Fruit fly (Drosophila melanogaster) whole organism, embryonic: ENCODE results near the gene Torsin.

Experiments used
- Atf-2 ChIP-seq: fragments of 200-800 bp; sonication (Bioruptor generic); optimal IDR thresholded peaks from 2 replicates; lab custom pipeline; 2016; ENCODE audit warnings: missing biosample characterization, missing genetic modification characterization
- B-H1 ChIP-seq: fragments of 200-800 bp; sonication (Bioruptor generic); IDR thresholded peaks from 3 replicates; pipeline ENCODE4 v1.3.6; 2022; ENCODE audit warnings: missing biosample characterization, missing genetic modification characterization
- Blimp-1 ChIP-seq: fragments of 200-800 bp; sonication (Bioruptor generic); optimal IDR thresholded peaks from 3 replicates; lab custom pipeline; 2018; ENCODE audit warnings: missing biosample characterization, missing genetic modification characterization, mild to moderate bottlenecking, moderate library complexity, missing genetic modification reagents
- CG10431 ChIP-seq: fragments of 200-800 bp; sonication (Bioruptor generic); optimal IDR thresholded peaks from 3 replicates; lab custom pipeline; 2018; ENCODE audit warnings: missing biosample characterization, mild to moderate bottlenecking, missing genetic modification characterization
- CG10565 ChIP-seq: fragments of 200-800 bp; sonication (Bioruptor generic); optimal IDR thresholded peaks from 3 replicates; lab custom pipeline; 2016; ENCODE audit warnings: missing biosample characterization, mild to moderate bottlenecking, missing genetic modification characterization
- CG10654 ChIP-seq: fragments of 200-800 bp; sonication (Bioruptor generic); optimal IDR thresholded peaks from 2 replicates; lab custom pipeline; 2016; ENCODE audit warnings: missing biosample characterization, missing genetic modification characterization
- CG10979 ChIP-seq: fragments of 200-800 bp; sonication (Bioruptor generic); optimal IDR thresholded peaks from 2 replicates; lab custom pipeline; 2018; ENCODE audit warnings: missing biosample characterization, mild to moderate bottlenecking, missing genetic modification characterization, moderate library complexity
- CG11456 ChIP-seq: fragments of 200-800 bp; sonication (Bioruptor generic); IDR thresholded peaks from 3 replicates; pipeline ENCODE4 v1.3.6; 2022; ENCODE audit warnings: missing biosample characterization, missing genetic modification characterization
- CG14050 ChIP-seq: fragments of 200-800 bp; sonication (Bioruptor generic); IDR thresholded peaks from 3 replicates; pipeline ENCODE4 v1.3.6; 2022; ENCODE audit warnings: missing biosample characterization, missing genetic modification characterization
- CG15696 ChIP-seq: fragments of 200-800 bp; sonication (Bioruptor generic); optimal IDR thresholded peaks from 2 replicates; lab custom pipeline; 2019; ENCODE audit warnings: missing biosample characterization, mild to moderate bottlenecking, missing genetic modification characterization, moderate library complexity
- CG16779 ChIP-seq: fragments of 200-800 bp; sonication (Bioruptor generic); IDR thresholded peaks from 2 replicates; pipeline ENCODE4 v1.3.6; 2022; ENCODE audit warnings: missing biosample characterization, missing genetic modification characterization
- CG17359 ChIP-seq: fragments of 200-800 bp; sonication (Bioruptor generic); optimal IDR thresholded peaks from 3 replicates; lab custom pipeline; 2018; ENCODE audit warnings: missing biosample characterization, mild to moderate bottlenecking, missing genetic modification characterization, moderate library complexity
- CG18262 ChIP-seq: fragments of 200-800 bp; optimal IDR thresholded peaks from 3 replicates; lab custom pipeline; 2019; ENCODE audit warnings: missing biosample characterization, mild to moderate bottlenecking, missing genetic modification characterization, moderate library complexity
- CG18764 ChIP-seq: fragments of 200-800 bp; sonication (Bioruptor generic); optimal IDR thresholded peaks from 3 replicates; lab custom pipeline; 2016; ENCODE audit warnings: missing biosample characterization, missing genetic modification characterization
- CG2129 ChIP-seq: fragments of 200-800 bp; sonication (Bioruptor generic); IDR thresholded peaks from 2 replicates; pipeline ENCODE4 v1.3.6; 2022; ENCODE audit warnings: missing biosample characterization, missing genetic modification characterization; ENCODE audit not compliant: partially characterized antibody
- CG2712 ChIP-seq: fragments of 200-800 bp; optimal IDR thresholded peaks from 3 replicates; lab custom pipeline; 2019; ENCODE audit warnings: missing biosample characterization, mild to moderate bottlenecking, missing genetic modification characterization, moderate library complexity
- CG2889 ChIP-seq: fragments of 200-800 bp; sonication (Bioruptor generic); IDR thresholded peaks from 3 replicates; pipeline ENCODE4 v1.3.6; 2022; ENCODE audit warnings: missing biosample characterization, missing genetic modification characterization
- CG32772 ChIP-seq: fragments of 200-800 bp; sonication (Bioruptor generic); IDR thresholded peaks from 2 replicates; pipeline ENCODE4 v1.3.6; 2022; ENCODE audit warnings: missing biosample characterization, missing genetic modification characterization
- CG3847 ChIP-seq: fragments of 200-800 bp; sonication (Bioruptor generic); IDR thresholded peaks from 2 replicates; pipeline ENCODE4 v1.3.6; 2022; ENCODE audit warnings: missing biosample characterization, missing genetic modification characterization
- CG4854 ChIP-seq: fragments of 200-800 bp; sonication (Bioruptor generic); optimal IDR thresholded peaks from 2 replicates; lab custom pipeline; 2016; ENCODE audit warnings: missing biosample characterization, missing genetic modification characterization, inconsistent platforms
- CG6254 ChIP-seq: fragments of 200-800 bp; sonication (Bioruptor generic); optimal IDR thresholded peaks from 3 replicates; lab custom pipeline; 2017; ENCODE audit warnings: mild to moderate bottlenecking, missing biosample characterization, missing genetic modification reagents, missing genetic modification characterization
- CG6683 ChIP-seq: fragments of 200-800 bp; sonication (Bioruptor generic); optimal IDR thresholded peaks from 2 replicates; lab custom pipeline; 2017; ENCODE audit warnings: missing biosample characterization, mild to moderate bottlenecking, missing genetic modification characterization, missing genetic modification reagents
- CG8765 ChIP-seq: fragments of 200-800 bp; sonication (Bioruptor generic); IDR thresholded peaks from 2 replicates; pipeline ENCODE4 v1.3.6; 2022; ENCODE audit warnings: missing biosample characterization, missing genetic modification characterization
- CTCF ChIP-seq: fragments of 200-800 bp; sonication (Bioruptor generic); optimal IDR thresholded peaks from 2 replicates; lab custom pipeline; 2017; ENCODE audit warnings: missing biosample characterization, mild to moderate bottlenecking, missing genetic modification characterization, moderate library complexity
- D ChIP-seq, 2 experiments: fragments of 200-800 bp in 1 of 2; fragments of >200 bp in 1 of 2; sonication (Bioruptor generic) in 1 of 2; optimal IDR thresholded peaks; 2 replicates in 1 of 2; 3 replicates in 1 of 2; lab custom pipeline; 2017; ENCODE audit warnings: mild to moderate bottlenecking in 1 of 2, missing biosample characterization in 1 of 2, missing genetic modification characterization in 1 of 2, missing genetic modification reagents in 1 of 2
- D19A ChIP-seq: fragments of 200-800 bp; optimal IDR thresholded peaks from 3 replicates; lab custom pipeline; 2019; ENCODE audit warnings: missing biosample characterization, mild to moderate bottlenecking, missing genetic modification characterization, moderate library complexity
- Drgx ChIP-seq: fragments of 200-800 bp; sonication (Bioruptor generic); IDR thresholded peaks from 2 replicates; pipeline ENCODE4 v1.3.6; 2022; ENCODE audit warnings: missing biosample characterization, missing genetic modification characterization
- E2f2 ChIP-seq: fragments of 200-800 bp; sonication (Bioruptor generic); IDR thresholded peaks from 2 replicates; pipeline ENCODE4 v1.3.6; 2022; ENCODE audit warnings: missing biosample characterization, missing genetic modification characterization
- Fer2 ChIP-seq: fragments of 200-800 bp; sonication (Bioruptor generic); optimal IDR thresholded peaks from 2 replicates; lab custom pipeline; 2018; ENCODE audit warnings: missing biosample characterization, mild to moderate bottlenecking, missing genetic modification characterization, moderate library complexity
- Fer3 ChIP-seq: fragments of 200-800 bp; sonication (Bioruptor generic); optimal IDR thresholded peaks from 2 replicates; lab custom pipeline; 2018; ENCODE audit warnings: missing biosample characterization, mild to moderate bottlenecking, missing genetic modification characterization, moderate library complexity
- Jarid2 ChIP-seq: fragments of 200-800 bp; sonication (Bioruptor generic); optimal IDR thresholded peaks from 3 replicates; lab custom pipeline; 2017; ENCODE audit warnings: mild to moderate bottlenecking, missing biosample characterization, missing genetic modification reagents, missing genetic modification characterization
- Spps ChIP-seq: fragments of 200-800 bp; sonication (Bioruptor generic); optimal IDR thresholded peaks from 2 replicates; lab custom pipeline; 2018; ENCODE audit warnings: missing biosample characterization, mild to moderate bottlenecking, missing genetic modification characterization
- chn ChIP-seq: fragments of 200-800 bp; sonication (Bioruptor generic); optimal IDR thresholded peaks from 2 replicates; lab custom pipeline; 2016; ENCODE audit warnings: missing biosample characterization, missing genetic modification characterization
- da ChIP-seq: fragments of 200-800 bp; sonication (Bioruptor generic); optimal IDR thresholded peaks from 2 replicates; lab custom pipeline; 2016; ENCODE audit warnings: missing biosample characterization, missing genetic modification characterization
- dan ChIP-seq: fragments of 200-800 bp; sonication (Bioruptor generic); IDR thresholded peaks from 2 replicates; pipeline ENCODE4 v1.3.6; 2022; ENCODE audit warnings: missing biosample characterization, missing genetic modification characterization
- dmrt99B ChIP-seq: fragments of 200-800 bp; sonication (Bioruptor generic); optimal IDR thresholded peaks from 2 replicates; lab custom pipeline; 2018; ENCODE audit warnings: missing biosample characterization, mild to moderate bottlenecking, missing genetic modification characterization, moderate library complexity
- ems ChIP-seq: fragments of 200-800 bp; sonication (Bioruptor generic); optimal IDR thresholded peaks from 3 replicates; lab custom pipeline; 2016; ENCODE audit warnings: missing biosample characterization, missing genetic modification characterization
- ham ChIP-seq: fragments of 200-800 bp; sonication (Bioruptor generic); IDR thresholded peaks from 2 replicates; pipeline ENCODE4 v1.3.6; 2022; ENCODE audit warnings: missing biosample characterization, missing genetic modification characterization
- hth ChIP-seq: fragments of >200 bp; optimal IDR thresholded peaks from 2 replicates; lab custom pipeline; 2017; ENCODE audit warnings: inconsistent platforms
- inv ChIP-seq: fragments of 200-800 bp; sonication (Bioruptor generic); IDR thresholded peaks from 2 replicates; pipeline ENCODE4 v1.3.6; 2022; ENCODE audit warnings: missing biosample characterization, missing genetic modification characterization; ENCODE audit not compliant: partially characterized antibody
- kni ChIP-seq: fragments of 200-800 bp; sonication (Bioruptor generic); optimal IDR thresholded peaks from 3 replicates; lab custom pipeline; 2017; ENCODE audit warnings: mild to moderate bottlenecking, missing biosample characterization, missing genetic modification reagents, missing genetic modification characterization
- oc ChIP-seq: fragments of 200-800 bp; sonication (Bioruptor generic); optimal IDR thresholded peaks from 2 replicates; lab custom pipeline; 2018; ENCODE audit warnings: missing biosample characterization, mild to moderate bottlenecking, missing genetic modification characterization, moderate library complexity
- p53 ChIP-seq: fragments of 200-800 bp; sonication (Bioruptor generic); optimal IDR thresholded peaks from 2 replicates; lab custom pipeline; 2016; ENCODE audit warnings: missing biosample characterization, missing genetic modification characterization
- row ChIP-seq: fragments of 200-800 bp; sonication (Bioruptor generic); IDR thresholded peaks from 3 replicates; pipeline ENCODE4 v1.3.6; 2022; ENCODE audit warnings: missing biosample characterization, missing genetic modification characterization
- seq ChIP-seq: fragments of 200-800 bp; sonication (Bioruptor generic); IDR thresholded peaks from 2 replicates; pipeline ENCODE4 v1.3.6; 2022; ENCODE audit warnings: missing biosample characterization, missing genetic modification characterization
- sima ChIP-seq: fragments of 200-800 bp; sonication (Bioruptor generic); optimal IDR thresholded peaks from 2 replicates; lab custom pipeline; 2016; ENCODE audit warnings: missing biosample characterization, missing genetic modification characterization
- tin ChIP-seq: fragments of 200-800 bp; sonication (Bioruptor generic); optimal IDR thresholded peaks from 3 replicates; lab custom pipeline; 2016; ENCODE audit warnings: missing biosample characterization, missing genetic modification characterization
- tio ChIP-seq: fragments of 200-800 bp; sonication (Bioruptor generic); optimal IDR thresholded peaks from 2 replicates; lab custom pipeline; 2017; ENCODE audit warnings: missing biosample characterization, missing genetic modification characterization, inconsistent platforms
- twi ChIP-seq: fragments of 200-800 bp; optimal IDR thresholded peaks from 2 replicates; lab custom pipeline; 2019; ENCODE audit warnings: missing biosample characterization, mild to moderate bottlenecking, missing genetic modification characterization, moderate library complexity

Gene Torsin

dm6 chrX:4678913-4679812 is 29.3 kb upstream of the Torsin start, which contains the start of gene fzr (continued):
- no peak for TF ChIP-seq B-H1
- peak; percentile 62 for TF ChIP-seq D (optimal IDR thresholded peaks at IDR 0.05; lab: Kevin White, UChicago)
- TF ChIP-seq D (GFP tag; optimal IDR thresholded peaks at IDR 0.05; lab: Kevin White, UChicago) = no peak
- TF ChIP-seq dmrt99B = no peak
- no peak for TF ChIP-seq hth (lab: Kevin White, UChicago)
- no peak for TF ChIP-seq Fer2 (tag; lab: Kevin White, UChicago)
- no peak for TF ChIP-seq sima (GFP tag; lab: Kevin White, UChicago)
- TF ChIP-seq CG3847 = no peak
- no peak for TF ChIP-seq CG2129
- no peak for TF ChIP-seq CG18262
- no peak for TF ChIP-seq CG17359 (tag; lab: Kevin White, UChicago)
- TF ChIP-seq Fer3 (tag; lab: Kevin White, UChicago) = no peak
- TF ChIP-seq tio = no peak
- no peak for TF ChIP-seq tin (GFP tag; lab: Kevin White, UChicago)
- TF ChIP-seq ham (GFP tag; lab: Robert Waterston, UW) = no peak
- TF ChIP-seq CG8765 = no peak
- no peak for TF ChIP-seq inv
- TF ChIP-seq CG10979 (tag; lab: Kevin White, UChicago) = no peak
- no peak for TF ChIP-seq CG2889
- TF ChIP-seq D19A (tag; lab: Kevin White, UChicago) = no peak
- 0 out of 2 replicates have a peak, but pooled peaks have one; percentile 14 for TF ChIP-seq CG16779
- TF ChIP-seq ems (GFP tag; lab: Kevin White, UChicago) = no peak
- no peak for TF ChIP-seq CG14050 (GFP tag; lab: Robert Waterston, UW)
- TF ChIP-seq CG18764 (GFP tag; lab: Kevin White, UChicago) = no peak
- TF ChIP-seq twi = no peak
- TF ChIP-seq CG6683 (GFP tag; lab: Kevin White, UChicago) = no peak
- TF ChIP-seq CG15696 (tag; lab: Kevin White, UChicago) = no peak
- no peak for TF ChIP-seq Spps (tag; lab: Kevin White, UChicago)
- peak; percentile 12; the same call in 1 of the 2 replicates for TF ChIP-seq E2f2 (GFP tag; lab: Robert Waterston, UW)
- TF ChIP-seq dan (GFP tag; lab: Robert Waterston, UW) = no peak
- TF ChIP-seq p53 = no peak
- TF ChIP-seq CTCF (GFP tag; lab: Kevin White, UChicago) = no peak
- no peak for TF ChIP-seq Atf-2 (GFP tag; lab: Kevin White, UChicago)
- TF ChIP-seq CG6254 (GFP tag; lab: Kevin White, UChicago) = no peak
- no peak for TF ChIP-seq seq (GFP tag; lab: Robert Waterston, UW)
- TF ChIP-seq kni (GFP tag; lab: Kevin White, UChicago) = peak; percentile 35
- peak; percentile 73 for TF ChIP-seq Jarid2
- no peak for TF ChIP-seq CG10565 (GFP tag; lab: Kevin White, UChicago)
- no peak for TF ChIP-seq row (GFP tag; lab: Robert Waterston, UW)
- peak; percentile 30; the same call in 1 of the 2 replicates for TF ChIP-seq Drgx (GFP tag; lab: Robert Waterston, UW)
- no peak for TF ChIP-seq CG32772 (GFP tag; lab: Robert Waterston, UW)
- TF ChIP-seq CG2712 (tag; lab: Kevin White, UChicago) = no peak
- TF ChIP-seq Blimp-1 (GFP tag; lab: Kevin White, UChicago) = no peak
- TF ChIP-seq oc (tag; lab: Kevin White, UChicago) = no peak
- no peak for TF ChIP-seq CG11456 (GFP tag; lab: Robert Waterston, UW)
- TF ChIP-seq da (GFP tag; lab: Kevin White, UChicago) = no peak
- no peak for TF ChIP-seq CG10431 (GFP tag; lab: Kevin White, UChicago)
- no peak for TF ChIP-seq CG4854
- TF ChIP-seq chn (GFP tag; lab: Kevin White, UChicago) = no peak
- no peak for TF ChIP-seq CG10654 (GFP tag; lab: Kevin White, UChicago)
- TF ChIP-seq, all 482 proteins: peak for 42
